Worm (Caenorhabditis elegans): ENCODE measurements around the gene C34H4.5.

Gene C34H4.5

DNA sequence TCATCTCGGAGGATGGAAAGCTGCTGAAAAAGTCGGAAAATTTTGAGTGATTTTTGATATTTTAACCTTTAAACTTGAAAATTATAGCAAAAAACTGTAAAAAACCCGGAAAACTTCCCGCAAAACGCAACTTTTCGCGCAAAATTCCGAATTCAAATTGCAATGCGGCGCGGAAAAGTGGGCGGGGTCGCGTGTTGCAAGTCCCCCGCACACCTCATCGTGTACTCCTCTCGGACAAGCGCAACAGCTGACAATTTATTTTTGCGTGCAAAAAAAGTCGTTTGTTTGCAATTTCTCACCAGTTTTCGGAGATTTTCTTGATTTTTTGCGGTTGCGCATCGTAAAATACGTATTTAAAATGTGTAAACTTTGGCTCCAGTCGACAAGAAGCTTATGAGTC, 45.8 kb upstream of the C34H4.5 start, which contains the start of gene npp-8 (continued):
- TF ChIP-seq jun-1 (tag; optimal IDR thresholded peaks at IDR 0.05), result peak; percentile 33

DNA sequence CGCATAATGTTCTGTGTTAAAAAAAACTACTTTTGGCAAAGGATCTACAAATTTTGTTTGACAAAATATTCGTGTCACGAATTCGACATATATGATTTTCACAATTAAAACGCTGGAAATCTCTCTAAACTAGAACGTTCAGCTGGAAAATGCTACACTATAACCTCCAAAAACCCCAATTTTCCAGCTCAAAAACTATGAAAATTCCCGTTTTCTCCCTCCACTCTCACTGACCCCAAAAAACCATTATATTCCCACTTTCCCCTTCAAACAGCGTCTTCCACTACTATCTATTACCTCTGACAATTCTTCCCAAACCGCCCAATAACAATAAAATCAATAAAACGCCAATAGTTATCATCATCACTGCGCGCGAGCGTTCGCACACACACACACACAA, 26.7 kb upstream of the C34H4.5 start, which contains the start of gene Y41D4B.14:
Gene Y41D4B.14 (plus strand): TSS at position 301 of the 400 bp plus-strand sequence.
- TF ChIP-seq nhr-237 (tag; optimal IDR thresholded peaks at IDR 0.05) (no peak), mdl-1 (tag; optimal IDR thresholded peaks at IDR 0.05) (no peak), elt-3 (tag; optimal IDR thresholded peaks at IDR 0.05) (no peak), pqm-1 (tag; optimal IDR thresholded peaks at IDR 0.05) (no peak), egl-27 (tag; optimal IDR thresholded peaks at IDR 0.05) (no peak), ZK546.5 (tag; optimal IDR thresholded peaks at IDR 0.05) (no peak), ceh-9 (tag; optimal IDR thresholded peaks at IDR 0.05) (no peak), lin-39 (tag; optimal IDR thresholded peaks at IDR 0.05) (no peak), unc-62 (GFP tag; optimal IDR thresholded peaks at IDR 0.05) (no peak), R02D3.7 (tag; optimal IDR thresholded peaks at IDR 0.05) (no peak), ceh-82 (tag; optimal IDR thresholded peaks at IDR 0.05) (no peak)

DNA sequence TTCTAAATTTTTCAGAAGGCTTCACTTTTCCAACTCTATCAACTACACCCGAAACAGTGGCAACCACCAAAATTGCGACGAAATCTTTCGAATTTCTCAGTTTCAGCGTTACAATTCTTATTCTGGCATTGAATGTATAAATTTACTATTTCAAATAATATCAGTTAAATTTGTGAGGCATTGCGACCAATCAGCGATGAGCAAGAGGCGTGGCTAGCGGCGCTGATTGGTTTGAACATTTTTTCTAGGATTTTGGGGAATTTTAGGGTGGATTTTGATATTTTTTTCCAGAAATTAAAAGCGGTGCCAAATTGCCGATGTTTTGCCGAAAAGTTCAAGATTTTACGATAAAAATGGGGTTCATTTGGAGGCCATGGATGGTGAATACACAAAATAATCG, 17.5 kb upstream of the C34H4.5 start:
- TF ChIP-seq nhr-25 (tag; optimal IDR thresholded peaks at IDR 0.05) (no peak), lin-15B (tag; optimal IDR thresholded peaks at IDR 0.05) (no peak), nfya-1 (tag; optimal IDR thresholded peaks at IDR 0.05; ENCODE audit: insufficient read depth) (peak; percentile 96)

DNA sequence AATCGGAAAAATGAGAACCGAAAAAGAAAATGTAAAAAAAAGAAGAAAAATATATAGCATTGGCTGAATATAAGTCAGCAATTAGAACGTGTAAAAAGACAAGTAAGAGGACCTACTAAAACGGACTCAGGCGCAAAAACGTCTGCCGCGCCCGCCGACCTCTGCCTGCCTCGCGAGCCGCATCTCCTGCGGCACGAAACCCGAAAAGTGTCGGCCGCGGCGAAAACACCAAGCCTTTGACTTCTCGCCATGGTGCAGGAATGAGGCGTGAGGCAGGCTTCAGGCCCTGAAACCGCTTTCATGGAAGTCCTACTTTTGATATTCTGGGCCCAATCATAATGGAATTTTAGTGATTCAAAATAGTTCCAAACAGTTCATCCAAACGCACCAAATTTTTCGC, 15.7 kb upstream of the C34H4.5 start:
- TF ChIP-seq ama-1 (optimal IDR thresholded peaks at IDR 0.05) (no peak), nhr-12 (tag; optimal IDR thresholded peaks at IDR 0.05) (no peak), nhr-76 (tag; optimal IDR thresholded peaks at IDR 0.05) (no peak), skn-1 (tag; optimal IDR thresholded peaks at IDR 0.05) (no peak), elt-3 (tag; optimal IDR thresholded peaks at IDR 0.05) (no peak)

DNA sequence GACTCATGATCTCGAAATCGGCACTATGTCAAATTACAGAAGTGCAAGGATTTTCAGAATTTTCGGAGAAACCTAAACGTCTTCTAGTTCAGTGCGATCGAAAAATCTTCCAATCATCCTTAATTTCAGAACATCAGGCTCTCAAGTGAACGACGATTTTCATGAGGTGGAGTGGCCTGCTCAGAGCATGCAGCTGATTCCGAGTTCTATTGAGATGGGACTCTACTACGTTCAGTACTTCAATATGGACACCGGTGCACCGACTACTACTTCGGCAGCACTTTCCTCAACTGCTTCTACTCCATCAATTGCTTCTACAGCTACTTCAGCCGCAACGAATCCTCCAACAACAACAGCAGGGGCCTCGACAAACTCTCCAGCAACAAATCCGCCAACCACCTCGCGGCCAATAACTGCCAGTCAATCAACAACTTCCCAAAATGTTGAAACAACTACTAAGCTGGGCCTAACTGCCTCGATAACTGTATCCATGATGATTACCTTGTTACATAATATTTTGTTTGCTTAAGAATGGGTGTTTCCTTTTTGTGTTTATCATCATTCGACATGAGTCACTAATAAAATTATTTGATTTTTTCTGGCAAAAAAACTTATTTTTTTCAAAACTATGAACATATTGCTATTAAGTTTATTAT, 13.6 kb upstream of the C34H4.5 start, which contains the start of gene Y41D4B.15:
Gene Y41D4B.15 (plus strand): TSS at position 606 of the 656 bp plus-strand sequence.
- TF ChIP-seq nhr-12 (tag; optimal IDR thresholded peaks at IDR 0.05), result no peak
- TF ChIP-seq ceh-9 (tag; optimal IDR thresholded peaks at IDR 0.05), result no peak
- TF ChIP-seq nhr-67 (tag; optimal IDR thresholded peaks at IDR 0.05), result no peak
- no peak for TF ChIP-seq hmg-11 (tag; optimal IDR thresholded peaks at IDR 0.05)
- TF ChIP-seq egl-27 (tag; optimal IDR thresholded peaks at IDR 0.05), result no peak
- no peak for TF ChIP-seq nhr-25 (tag; optimal IDR thresholded peaks at IDR 0.05)
- no peak for TF ChIP-seq ZK546.5 (tag; optimal IDR thresholded peaks at IDR 0.05)
- no peak for TF ChIP-seq daf-12 (tag; optimal IDR thresholded peaks at IDR 0.05)
- TF ChIP-seq nhr-77 (tag; optimal IDR thresholded peaks at IDR 0.05), result no peak
- no peak for TF ChIP-seq R02D3.7 (tag; optimal IDR thresholded peaks at IDR 0.05)
- no peak for TF ChIP-seq unc-39 (tag; optimal IDR thresholded peaks at IDR 0.05)
- no peak for TF ChIP-seq nhr-28 (tag; optimal IDR thresholded peaks at IDR 0.05)
- no peak for TF ChIP-seq ztf-11 (tag; optimal IDR thresholded peaks at IDR 0.05)
- TF ChIP-seq elt-1 (tag; optimal IDR thresholded peaks at IDR 0.05), result no peak
- no peak for TF ChIP-seq tbx-2 (tag; optimal IDR thresholded peaks at IDR 0.05)
- TF ChIP-seq nhr-237 (tag; optimal IDR thresholded peaks at IDR 0.05), result no peak
- TF ChIP-seq unc-62 (GFP tag; optimal IDR thresholded peaks at IDR 0.05), result no peak
- no peak for TF ChIP-seq lin-15B (tag; optimal IDR thresholded peaks at IDR 0.05)
- TF ChIP-seq pqm-1 (tag; optimal IDR thresholded peaks at IDR 0.05), result no peak

DNA sequence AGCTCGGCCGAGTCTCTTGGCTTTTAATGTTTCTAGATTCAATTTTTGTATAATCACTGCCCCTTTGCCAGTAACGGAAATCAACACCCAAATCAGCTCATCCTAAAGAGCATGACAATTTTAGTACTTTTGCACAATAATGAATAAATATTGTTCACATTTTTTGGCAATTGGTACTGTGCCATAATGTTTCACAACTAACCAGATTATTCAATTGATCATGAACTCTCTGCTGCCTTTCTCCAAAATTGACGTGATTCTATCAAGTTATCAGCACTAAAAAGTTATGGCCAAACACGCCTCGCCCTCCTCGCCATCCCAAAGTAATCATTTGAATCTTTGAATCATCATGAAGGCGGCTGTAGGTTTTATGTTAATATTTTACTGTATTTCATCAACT, 11.9 kb upstream of the C34H4.5 start, which contains the start of gene hpo-6:
Gene hpo-6 (plus strand): TSS at position 301 of the 400 bp plus-strand sequence.
- TF ChIP-seq nhr-12 (tag; optimal IDR thresholded peaks at IDR 0.05), result no peak
- TF ChIP-seq elt-2 (tag; optimal IDR thresholded peaks at IDR 0.05), result peak; percentile 20
- TF ChIP-seq eor-1 (tag; optimal IDR thresholded peaks at IDR 0.05), result no peak
- peak; percentile 2 for TF ChIP-seq pqm-1 (tag; optimal IDR thresholded peaks at IDR 0.05)

DNA sequence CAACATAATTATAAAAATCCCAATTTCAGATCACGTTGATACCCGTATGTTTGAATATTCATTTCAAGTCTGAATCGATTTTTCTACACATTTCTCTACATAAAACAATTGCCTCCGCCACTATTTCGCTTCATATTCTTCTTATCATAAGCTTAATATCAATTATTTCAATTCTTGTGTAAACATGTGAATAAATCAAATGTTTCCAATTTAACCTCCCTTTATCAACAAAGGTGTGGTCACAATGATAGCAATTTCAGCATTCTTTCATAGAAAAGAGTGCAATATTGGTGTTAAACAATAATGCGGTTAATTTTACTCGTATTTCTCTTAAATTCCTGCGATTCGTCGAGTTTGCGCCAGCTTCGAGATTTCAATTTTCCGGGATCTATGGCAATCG, 9.9 kb upstream of the C34H4.5 start, which contains the start of gene Y41D4B.17:
Gene Y41D4B.17 (plus strand): TSS at position 174 of the 400 bp plus-strand sequence.
- TF ChIP-seq elt-2 (tag; optimal IDR thresholded peaks at IDR 0.05), result peak; percentile 68
- TF ChIP-seq pha-4 (tag; optimal IDR thresholded peaks at IDR 0.05), result peak; percentile 39
- TF ChIP-seq aly-2 (tag; optimal IDR thresholded peaks at IDR 0.05), result no peak
- no peak for TF ChIP-seq snpc-4 (tag; optimal IDR thresholded peaks at IDR 0.05)
- peak; percentile 28 for TF ChIP-seq pqm-1 (tag; optimal IDR thresholded peaks at IDR 0.05)
- TF ChIP-seq sea-2 (GFP tag; optimal IDR thresholded peaks at IDR 0.05), result no peak
